Worm (Caenorhabditis elegans) whole organism, early embryonic: ENCODE data around the gene nhr-18.

Source experiments
- ama-1 ChIP-seq: fragments of 150-350 bp; optimal IDR thresholded peaks from 2 replicates; lab custom pipeline; 2014
- flt-1 ChIP-seq: fragments of 200-800 bp; sonication (Bioruptor generic); IDR thresholded peaks from 2 replicates; pipeline ENCODE4 v1.3.6; 2022; ENCODE audit warnings: missing genetic modification characterization, missing compliant biosample characterization
- pes-1 ChIP-seq: fragments of 200-800 bp; sonication (Bioruptor generic); IDR thresholded peaks from 2 replicates; pipeline ENCODE4 v1.3.6; 2022; ENCODE audit warnings: missing genetic modification reagents, missing genetic modification characterization, missing compliant biosample characterization
- sea-1 ChIP-seq: fragments of 200-800 bp; sonication (Bioruptor generic); conservative IDR thresholded peaks from 2 replicates; pipeline ENCODE4 v1.3.6; 2022; ENCODE audit warnings: missing genetic modification characterization, missing compliant biosample characterization

DNA sequence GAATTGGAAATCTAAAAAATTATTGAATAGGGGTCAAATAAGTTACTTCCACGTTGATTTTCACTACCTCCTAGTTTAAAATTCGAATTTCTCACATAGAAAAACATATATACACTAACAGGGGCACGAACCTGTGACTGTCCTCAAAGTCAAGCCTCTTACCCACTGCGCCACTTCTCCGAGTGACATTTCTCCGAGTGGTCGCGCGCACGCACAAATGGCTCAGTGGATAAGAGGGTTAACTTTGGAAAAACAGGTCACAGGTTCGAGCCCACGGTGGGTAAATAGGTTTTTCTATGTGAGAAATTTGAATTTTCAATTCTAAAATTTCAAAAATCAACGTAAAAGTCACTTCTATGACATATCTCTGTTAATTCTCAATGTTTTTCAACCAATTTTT is 50.3 kb downstream of the nhr-18 start:
- TF ChIP-seq ama-1 (lab: Kevin White, UChicago) (no peak), flt-1 (GFP tag; lab: Robert Waterston, UW) (no peak), pes-1 (no peak), sea-1 (GFP tag; lab: Robert Waterston, UW) (no peak)
